Fruit fly (Drosophila melanogaster): Measurements from ENCODE around the gene Gfat2.

dm6 chr3R:28345287-28345686 lies 5.7 kb upstream of the Gfat2 start:
- TF ChIP-seq h (optimal IDR thresholded peaks at IDR 0.05) = no peak
- TF ChIP-seq Myc (optimal IDR thresholded peaks at IDR 0.05) = no peak

Measured in Kc167 (cell line).